Fruit fly (Drosophila melanogaster) whole organism: Measurements from ENCODE around the gene Tango5.

Source experiments
- CG8478 ChIP-seq: fragments of >200 bp; optimal IDR thresholded peaks from 2 replicates; lab custom pipeline; 2018; ENCODE audit warnings: inconsistent platforms
- pan ChIP-seq: fragments of >200 bp; optimal IDR thresholded peaks from 2 replicates; lab custom pipeline; 2017

DNA sequence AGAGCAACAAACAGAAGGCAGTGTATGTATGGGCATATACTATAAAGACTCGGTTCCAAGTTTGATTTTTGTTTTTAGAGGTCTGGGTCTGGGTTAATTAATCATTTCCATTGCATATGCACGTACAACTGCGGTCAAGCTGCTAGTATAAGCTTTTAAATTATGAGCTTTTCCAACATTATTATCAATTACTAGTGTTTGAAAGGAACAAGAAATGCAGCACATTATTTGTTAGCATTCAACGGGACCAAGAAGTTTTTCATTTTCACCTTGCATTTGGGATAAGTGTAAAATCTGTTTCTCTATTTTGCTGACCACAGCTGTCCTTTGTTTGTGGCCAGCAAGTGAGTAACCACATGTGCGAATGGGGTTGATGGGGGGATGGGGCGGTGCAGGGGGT is 46.3 kb downstream of the Tango5 start:
- TF ChIP-seq pan (lab: Kevin White, UChicago) (no peak), CG8478 (lab: Kevin White, UChicago) (no peak)
